Fruit fly (Drosophila melanogaster) whole organism: ENCODE data around the gene Mst36Fa.

Experiments used
- CG8478 ChIP-seq: fragments of >200 bp; optimal IDR thresholded peaks from 2 replicates; lab custom pipeline; 2018; ENCODE audit warnings: inconsistent platforms
- Dll ChIP-seq: fragments of >200 bp; optimal IDR thresholded peaks from 2 replicates; lab custom pipeline; 2017
- pan ChIP-seq: fragments of >200 bp; optimal IDR thresholded peaks from 2 replicates; lab custom pipeline; 2017
- psq ChIP-seq: fragments of >200 bp; optimal IDR thresholded peaks from 2 replicates; lab custom pipeline; 2017
- usp ChIP-seq: fragments of >200 bp; optimal IDR thresholded peaks from 2 replicates; lab custom pipeline; 2017; ENCODE audit warnings: missing biosample characterization, missing genetic modification characterization, mixed read lengths

dm6 chr2L:18707844-18708238 is 31.0 kb upstream of the Mst36Fa start:
- no peak for TF ChIP-seq CG8478 (lab: Kevin White, UChicago)
- no peak for TF ChIP-seq Dll (lab: Kevin White, UChicago)
- TF ChIP-seq pan (lab: Kevin White, UChicago): no peak
- no peak for TF ChIP-seq psq
- no peak for TF ChIP-seq usp (GFP tag; lab: Kevin White, UChicago)
